Worm (Caenorhabditis elegans): ENCODE data around the gene C05G5.3.

DNA sequence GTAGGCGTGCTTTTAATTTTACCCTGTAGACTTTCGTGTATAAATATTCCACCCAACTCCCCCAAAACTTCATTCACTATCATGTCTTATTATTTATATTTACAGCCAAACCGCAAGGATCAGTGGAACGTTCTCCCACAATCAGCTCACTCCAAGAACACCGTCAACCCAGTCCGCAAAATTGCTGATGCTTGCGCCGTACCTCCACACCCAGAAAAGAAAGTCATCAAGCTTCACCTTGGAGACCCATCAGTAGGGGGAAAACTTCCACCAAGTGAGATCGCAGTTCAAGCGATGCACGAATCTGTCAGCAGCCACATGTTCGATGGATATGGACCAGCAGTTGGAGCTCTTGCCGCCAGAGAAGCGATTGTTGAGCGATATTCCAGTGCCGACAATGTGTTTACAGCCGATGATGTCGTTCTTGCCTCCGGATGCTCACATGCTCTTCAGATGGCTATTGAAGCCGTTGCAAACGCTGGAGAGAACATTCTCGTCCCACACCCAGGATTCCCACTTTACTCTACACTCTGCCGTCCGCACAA lies 39.5 kb upstream of the C05G5.3 start:
- no peak for TF ChIP-seq madf-10 (tag; optimal IDR thresholded peaks at IDR 0.05)
- TF ChIP-seq unc-62 (GFP tag; optimal IDR thresholded peaks at IDR 0.05): no peak
- TF ChIP-seq F33H1.4 (GFP tag; IDR thresholded peaks at IDR 0.05): no peak
- no peak for TF ChIP-seq ceh-79 (tag; optimal IDR thresholded peaks at IDR 0.05)
- TF ChIP-seq D2030.7 (GFP tag; IDR thresholded peaks at IDR 0.05): no peak
- no peak for TF ChIP-seq sea-2 (GFP tag; IDR thresholded peaks at IDR 0.05)
- no peak for TF ChIP-seq nhr-120 (GFP tag; IDR thresholded peaks at IDR 0.05)
- no peak for TF ChIP-seq F39B2.1 (GFP tag; IDR thresholded peaks at IDR 0.05)
- no peak for TF ChIP-seq Y53F4B.3 (GFP tag; IDR thresholded peaks at IDR 0.05)
- no peak for TF ChIP-seq C06A6.2 (GFP tag; conservative IDR thresholded peaks at IDR 0.05)
- TF ChIP-seq nhr-27 (tag; optimal IDR thresholded peaks at IDR 0.05): peak; percentile 44
- TF ChIP-seq nhr-90 (tag; optimal IDR thresholded peaks at IDR 0.05): no peak
